Worm (Caenorhabditis elegans): ENCODE measurements around the gene unc-49.
A peak's percentile ranks its signal among the peaks of the same experiment; 100 is the strongest.

- TF ChIP-seq ztf-11 (tag; optimal IDR thresholded peaks at IDR 0.05) (no peak), nhr-67 (tag; optimal IDR thresholded peaks at IDR 0.05) (no peak), nhr-76 (tag; optimal IDR thresholded peaks at IDR 0.05) (no peak), fos-1 (tag; optimal IDR thresholded peaks at IDR 0.05) (no peak), pqm-1 (tag; optimal IDR thresholded peaks at IDR 0.05) (peak; percentile 14)
Observed at ce11 chrIII:10481988-10482387, 38.6 kb upstream of the unc-49 start, which contains the start of gene D2045.8.

All from whole organism, L3 larva.